Worm (Caenorhabditis elegans): ENCODE measurements around the gene Y7A5A.10.

ce11 chrX:15801827-15802226 is 7.0 kb upstream of the Y7A5A.10 start:
- no peak for TF ChIP-seq egl-27 (tag; optimal IDR thresholded peaks at IDR 0.05)
- no peak for TF ChIP-seq unc-130 (tag; optimal IDR thresholded peaks at IDR 0.05)
- TF ChIP-seq pag-3 (tag; optimal IDR thresholded peaks at IDR 0.05; ENCODE audit: borderline replicate concordance, insufficient read depth) = no peak
- no peak for TF ChIP-seq ama-1 (optimal IDR thresholded peaks at IDR 0.05)
- TF ChIP-seq ceh-8 (GFP tag; optimal IDR thresholded peaks at IDR 0.05) = no peak
- TF ChIP-seq pqm-1 (tag; optimal IDR thresholded peaks at IDR 0.05) = no peak
- TF ChIP-seq sox-4 (tag; optimal IDR thresholded peaks at IDR 0.05) = no peak
